Worm (Caenorhabditis elegans) whole organism, early embryonic: ENCODE measurements around the gene F44D12.10.

ENCODE experiments used
- aly-1 ChIP-seq: sonication (generic microtip); optimal IDR thresholded peaks from 2 replicates; lab custom pipeline; 2016; ENCODE audit warnings: missing genetic modification characterization, missing compliant biosample characterization
- flt-1 ChIP-seq: fragments of 200-800 bp; sonication (Bioruptor generic); IDR thresholded peaks from 2 replicates; pipeline ENCODE4 v1.3.6; 2022; ENCODE audit warnings: missing genetic modification characterization, missing compliant biosample characterization
- hmg-4 ChIP-seq: fragments of 200-800 bp; sonication (Bioruptor generic); optimal IDR thresholded peaks from 2 replicates; lab custom pipeline; 2018; ENCODE audit warnings: mild to moderate bottlenecking, missing genetic modification characterization, missing compliant biosample characterization
- hnd-1 ChIP-seq: sonication (generic microtip); optimal IDR thresholded peaks from 2 replicates; lab custom pipeline; 2016; ENCODE audit warnings: missing genetic modification characterization, missing compliant biosample characterization
- tra-4 ChIP-seq: sonication (generic microtip); optimal IDR thresholded peaks from 2 replicates; lab custom pipeline; 2017; ENCODE audit warnings: missing genetic modification characterization, missing compliant biosample characterization

DNA sequence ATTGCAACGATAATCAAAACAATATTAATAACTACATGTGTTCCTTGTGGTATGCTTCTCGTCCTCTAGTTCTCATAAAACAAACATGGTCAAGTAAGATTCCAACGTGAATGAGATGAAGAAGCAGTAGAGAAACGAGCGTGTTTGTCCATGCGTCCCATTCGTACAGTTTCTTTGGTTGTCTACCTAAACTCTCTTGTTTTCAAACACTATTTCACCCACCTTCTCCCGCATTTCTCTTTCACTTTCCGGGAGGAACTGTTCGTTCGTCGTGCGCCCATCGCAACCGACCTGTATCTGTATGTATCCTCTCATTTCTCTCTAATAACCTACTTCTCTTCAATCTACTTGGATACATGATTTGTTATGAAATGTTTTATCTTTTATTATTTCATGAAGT, 29.1 kb downstream of the F44D12.10 start:
- TF ChIP-seq flt-1 (GFP tag; lab: Robert Waterston, UW): no peak
- no peak for TF ChIP-seq tra-4
- no peak for TF ChIP-seq aly-1 (tag; lab: Kevin White, UChicago)
- no peak for TF ChIP-seq hnd-1 (tag; lab: Kevin White, UChicago)
- TF ChIP-seq hmg-4 (GFP tag; lab: Kevin White, UChicago): no peak
